Fruit fly (Drosophila melanogaster): Measurements from ENCODE around the gene noc.

Gene noc

DNA sequence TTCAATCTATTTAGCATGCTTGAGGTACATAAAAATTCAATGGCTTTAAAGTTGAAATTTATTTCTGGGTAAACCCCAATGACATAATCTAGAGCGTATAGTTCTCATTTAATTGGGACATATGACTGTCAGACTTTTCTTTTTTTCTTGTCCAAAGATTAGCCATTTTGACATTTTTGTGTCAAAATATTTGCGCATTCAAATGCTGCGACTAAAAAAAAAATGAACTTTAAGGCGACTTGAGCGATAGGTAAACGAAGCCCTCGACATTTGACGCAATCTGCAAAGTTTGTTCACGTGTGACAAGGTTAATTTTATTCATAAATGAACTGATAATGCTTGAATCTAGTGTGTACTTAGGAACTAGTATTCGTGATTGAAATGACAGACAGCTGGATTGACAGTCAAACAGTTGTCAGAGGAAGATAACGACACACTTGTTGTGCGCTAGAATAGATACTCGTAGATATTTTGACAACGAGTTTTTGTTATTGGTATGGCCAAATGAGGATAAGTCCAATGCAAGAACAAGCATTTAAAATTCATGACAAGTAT is 15.4 kb downstream of the noc start:
- no peak for TF ChIP-seq Snoo (tag; optimal IDR thresholded peaks at IDR 0.05)
- TF ChIP-seq CG14655 (GFP tag; optimal IDR thresholded peaks at IDR 0.05): no peak
- TF ChIP-seq gl (tag; optimal IDR thresholded peaks at IDR 0.05): no peak
- no peak for TF ChIP-seq CG10348 (GFP tag; IDR thresholded peaks at IDR 0.05)
- no peak for TF ChIP-seq CG15710 (tag; optimal IDR thresholded peaks at IDR 0.05)
- no peak for TF ChIP-seq CG32121 (GFP tag; IDR thresholded peaks at IDR 0.05)
- TF ChIP-seq CG8159 (tag; optimal IDR thresholded peaks at IDR 0.05): no peak
- TF ChIP-seq Pif1B (GFP tag; optimal IDR thresholded peaks at IDR 0.05): no peak
- TF ChIP-seq CG9948 (tag; optimal IDR thresholded peaks at IDR 0.05): no peak
- no peak for TF ChIP-seq CG8301 (tag; optimal IDR thresholded peaks at IDR 0.05)
- TF ChIP-seq Ets98B (GFP tag; IDR thresholded peaks at IDR 0.05): no peak
- TF ChIP-seq CG34367 (tag; optimal IDR thresholded peaks at IDR 0.05): no peak
- TF ChIP-seq CG13204 (GFP tag; optimal IDR thresholded peaks at IDR 0.05): no peak
- no peak for TF ChIP-seq EcR (GFP tag; optimal IDR thresholded peaks at IDR 0.05)
- no peak for TF ChIP-seq rn (GFP tag; IDR thresholded peaks at IDR 0.05)
- TF ChIP-seq CG17806 (tag; optimal IDR thresholded peaks at IDR 0.05): no peak
- no peak for TF ChIP-seq D1 (tag; optimal IDR thresholded peaks at IDR 0.05)
- TF ChIP-seq CG4496 (GFP tag; IDR thresholded peaks at IDR 0.05): no peak
- no peak for TF ChIP-seq fd96Ca (GFP tag; IDR thresholded peaks at IDR 0.05)
- TF ChIP-seq Pif1A (GFP tag; optimal IDR thresholded peaks at IDR 0.05): no peak

DNA sequence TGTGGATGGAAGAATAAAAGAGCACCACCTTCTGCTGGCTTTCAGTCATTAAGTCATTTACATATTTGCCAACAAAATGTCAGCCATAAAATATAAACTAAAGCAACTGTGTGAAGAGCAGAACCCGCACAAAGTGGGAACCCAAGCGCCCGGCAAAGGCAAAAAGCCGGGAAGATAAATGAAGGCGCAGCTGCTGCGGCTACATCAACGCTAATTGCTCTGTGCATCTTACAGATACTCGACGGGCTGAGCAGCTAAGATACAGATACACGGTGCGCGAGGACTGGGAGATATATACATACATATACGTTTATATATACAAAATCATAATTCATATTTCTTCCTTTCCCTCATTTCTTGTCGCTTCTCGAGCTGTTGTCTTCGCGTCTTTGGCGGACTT is 16.0 kb downstream of the noc start:
- TF ChIP-seq CG4496 (GFP tag; IDR thresholded peaks at IDR 0.05) (0 out of 3 replicates have a peak, but pooled peaks have one; percentile 34), Pif1B (GFP tag; optimal IDR thresholded peaks at IDR 0.05) (no peak), Pif1A (GFP tag; optimal IDR thresholded peaks at IDR 0.05) (peak; percentile 7), CG14655 (GFP tag; optimal IDR thresholded peaks at IDR 0.05) (no peak), CG8159 (tag; optimal IDR thresholded peaks at IDR 0.05) (no peak)

DNA sequence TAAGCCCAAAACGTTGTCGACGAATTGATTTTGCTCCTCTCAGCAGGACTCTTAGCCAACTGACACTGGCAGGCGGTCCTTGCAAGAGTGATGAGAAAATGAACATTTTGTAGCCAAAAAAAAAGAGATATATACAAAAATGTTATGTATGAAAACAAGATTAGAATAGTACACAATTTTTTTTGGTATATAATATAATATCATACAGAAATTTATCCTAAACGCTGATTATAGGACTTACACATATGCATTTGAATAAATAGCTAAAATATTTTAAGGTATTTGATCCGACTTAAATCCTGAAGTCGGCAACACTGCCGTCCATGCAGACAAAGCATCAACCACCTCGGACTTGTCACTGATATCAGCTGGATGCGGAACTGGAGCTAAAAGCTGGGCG is 17.3 kb downstream of the noc start:
- TF ChIP-seq rn (GFP tag; IDR thresholded peaks at IDR 0.05) (no peak), Snoo (tag; optimal IDR thresholded peaks at IDR 0.05) (no peak), CG13204 (GFP tag; optimal IDR thresholded peaks at IDR 0.05) (no peak), D1 (tag; optimal IDR thresholded peaks at IDR 0.05) (no peak), CG14655 (GFP tag; optimal IDR thresholded peaks at IDR 0.05) (no peak), CG34367 (tag; optimal IDR thresholded peaks at IDR 0.05) (no peak), CG32121 (GFP tag; IDR thresholded peaks at IDR 0.05) (no peak), CG8301 (tag; optimal IDR thresholded peaks at IDR 0.05) (no peak), CG12605 (GFP tag; IDR thresholded peaks at IDR 0.05) (no peak), CG10348 (GFP tag; IDR thresholded peaks at IDR 0.05) (no peak), Pif1A (GFP tag; optimal IDR thresholded peaks at IDR 0.05) (no peak), CG15710 (tag; optimal IDR thresholded peaks at IDR 0.05) (no peak)

DNA sequence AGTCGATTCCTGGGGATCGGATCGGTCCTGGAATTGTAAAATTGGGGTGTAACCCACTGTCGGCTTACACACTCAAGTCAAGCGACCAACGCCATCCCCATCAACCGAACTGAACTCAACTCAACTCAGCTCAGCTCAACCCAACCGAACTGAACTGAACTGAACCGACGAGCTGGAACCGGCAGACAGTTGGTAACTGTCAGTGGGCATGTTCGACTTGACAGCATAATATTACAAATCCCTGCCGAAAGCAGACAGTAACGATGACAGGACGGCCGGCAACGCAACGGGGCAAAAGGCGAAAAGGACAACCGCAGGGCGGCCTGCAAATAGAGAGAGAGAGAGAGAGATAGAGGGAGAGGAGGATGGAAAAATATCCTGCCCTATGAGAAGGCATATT is 18.1 kb downstream of the noc start:
- peak; percentile 43 for TF ChIP-seq EcR (GFP tag; optimal IDR thresholded peaks at IDR 0.05)
- TF ChIP-seq CG32121 (GFP tag; IDR thresholded peaks at IDR 0.05): no peak

DNA sequence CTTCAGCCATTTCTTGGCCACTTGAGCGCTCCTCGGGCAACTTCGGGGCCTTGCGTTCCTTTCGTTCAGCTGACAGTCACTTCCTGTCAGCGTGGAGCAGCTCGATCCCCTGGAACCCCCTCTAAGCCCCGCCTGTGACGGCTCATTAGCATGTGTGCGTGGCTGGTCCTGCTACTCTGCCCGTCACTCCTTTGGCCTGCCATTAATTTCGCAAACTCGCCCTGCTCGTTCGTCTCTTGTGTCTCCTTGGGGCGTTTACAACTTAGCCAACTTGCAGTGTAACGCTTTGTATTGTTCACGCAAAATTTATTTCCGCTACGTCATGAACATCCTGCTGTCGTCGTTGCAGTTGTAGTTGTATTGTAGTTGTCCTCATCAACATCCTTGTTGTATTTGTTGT is 19.8 kb downstream of the noc start:
- TF ChIP-seq Ets98B (GFP tag; IDR thresholded peaks at IDR 0.05): no peak
- TF ChIP-seq CG10348 (GFP tag; IDR thresholded peaks at IDR 0.05): no peak
- TF ChIP-seq fd96Ca (GFP tag; IDR thresholded peaks at IDR 0.05): no peak
- no peak for TF ChIP-seq Pif1B (GFP tag; optimal IDR thresholded peaks at IDR 0.05)
- TF ChIP-seq CG9948 (tag; optimal IDR thresholded peaks at IDR 0.05): no peak
- no peak for TF ChIP-seq Snoo (tag; optimal IDR thresholded peaks at IDR 0.05)
- TF ChIP-seq D1 (tag; optimal IDR thresholded peaks at IDR 0.05): no peak
- TF ChIP-seq CG17806 (tag; optimal IDR thresholded peaks at IDR 0.05): no peak
- no peak for TF ChIP-seq Pif1A (GFP tag; optimal IDR thresholded peaks at IDR 0.05)
- TF ChIP-seq CG14655 (GFP tag; optimal IDR thresholded peaks at IDR 0.05): no peak
- TF ChIP-seq CG8301 (tag; optimal IDR thresholded peaks at IDR 0.05): no peak
- TF ChIP-seq CG15710 (tag; optimal IDR thresholded peaks at IDR 0.05): no peak

DNA sequence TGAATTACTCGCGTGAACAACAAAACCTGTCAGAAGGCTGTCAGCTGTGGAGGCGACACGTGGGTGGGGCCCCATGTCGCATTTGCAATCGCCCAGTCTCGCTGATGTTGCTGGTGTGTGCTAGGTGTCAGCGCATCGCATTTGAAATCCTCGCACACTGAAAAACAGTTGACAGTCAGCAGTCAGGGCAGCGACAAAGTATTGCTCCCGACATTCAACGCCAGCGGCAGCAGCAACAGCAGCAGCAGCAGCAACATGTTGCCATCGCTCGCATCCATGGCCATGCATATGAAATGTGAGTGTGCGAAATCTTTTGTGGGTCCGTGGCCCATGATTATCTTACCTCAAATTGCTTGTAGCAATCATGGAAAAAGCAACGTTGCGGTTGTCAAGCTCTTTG is 20.6 kb downstream of the noc start:
- TF ChIP-seq CG4496 (GFP tag; IDR thresholded peaks at IDR 0.05): 0 out of 3 replicates have a peak, but pooled peaks have one; percentile 30
- TF ChIP-seq Pif1B (GFP tag; optimal IDR thresholded peaks at IDR 0.05): no peak

DNA sequence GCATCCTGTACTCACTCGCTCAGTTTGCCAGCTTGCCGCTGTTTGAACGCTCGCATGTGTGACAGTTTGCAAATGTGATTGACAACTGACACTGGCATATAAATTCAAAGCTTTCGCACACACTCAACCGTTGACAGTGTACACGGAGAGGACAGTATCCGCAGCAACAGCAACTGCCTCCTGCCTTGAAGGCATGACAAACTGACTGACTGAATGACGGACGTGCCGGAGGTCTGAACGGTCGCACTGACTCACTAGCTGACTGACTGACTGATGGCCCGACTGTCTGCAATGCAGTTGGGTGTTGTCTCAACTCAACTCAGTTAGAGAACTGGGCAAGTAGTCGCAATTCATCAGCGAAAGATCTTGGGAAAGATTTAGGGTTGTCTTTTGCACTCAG is 21.2 kb downstream of the noc start:
- TF ChIP-seq CG12605 (GFP tag; IDR thresholded peaks at IDR 0.05) (no peak), fd96Ca (GFP tag; IDR thresholded peaks at IDR 0.05) (no peak), CG32121 (GFP tag; IDR thresholded peaks at IDR 0.05) (no peak), CG34367 (tag; optimal IDR thresholded peaks at IDR 0.05) (no peak), CG4496 (GFP tag; IDR thresholded peaks at IDR 0.05) (no peak), CG14655 (GFP tag; optimal IDR thresholded peaks at IDR 0.05) (no peak), gl (tag; optimal IDR thresholded peaks at IDR 0.05) (no peak)

Data from whole organism, pupa.